Worm (Caenorhabditis elegans) whole organism, midembryonic: ENCODE data around the gene irld-66.

Experiments
- med-1 ChIP-seq: sonication (generic microtip); optimal IDR thresholded peaks from 2 replicates; lab custom pipeline; 2017; ENCODE audit warnings: missing genetic modification characterization, mild to moderate bottlenecking, missing compliant biosample characterization, antibody characterized with exemption, missing genetic modification reagents; ENCODE audit not compliant: insufficient read depth
- tab-1 ChIP-seq: fragments of 200-800 bp; sonication (Bioruptor generic); IDR thresholded peaks from 2 replicates; pipeline ENCODE4 v1.3.6; 2022; ENCODE audit warnings: missing genetic modification characterization, missing compliant biosample characterization
- ztf-23 ChIP-seq: fragments of 200-800 bp; sonication (Bioruptor generic); IDR thresholded peaks from 2 replicates; pipeline ENCODE4 v1.3.6; 2022; ENCODE audit warnings: missing genetic modification reagents, missing genetic modification characterization, missing compliant biosample characterization

DNA sequence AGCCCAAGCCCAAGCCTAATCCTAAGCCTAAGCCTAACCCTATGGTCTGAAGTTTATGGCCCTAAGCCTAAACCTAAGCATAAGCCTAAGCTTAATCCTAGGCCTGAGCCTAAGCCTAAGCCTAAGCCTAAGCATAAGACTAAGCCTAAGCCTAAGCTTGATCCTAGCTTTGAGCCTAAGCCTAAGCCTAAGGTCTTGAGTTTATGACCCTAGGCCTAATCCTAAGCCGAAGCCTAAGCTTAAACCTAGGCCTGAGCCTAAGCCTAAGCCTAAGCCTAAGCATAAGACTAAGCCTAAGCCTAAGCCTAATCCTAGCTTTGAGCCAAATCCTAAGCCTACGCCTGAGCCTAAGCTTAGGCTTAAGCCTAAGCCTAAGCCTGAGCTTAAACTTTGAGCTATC lies 38.4 kb upstream of the irld-66 start:
- TF ChIP-seq ztf-23 (GFP tag; lab: Robert Waterston, UW) (no peak), tab-1 (GFP tag; lab: Robert Waterston, UW) (no peak), med-1 (no peak)
